Worm (Caenorhabditis elegans) whole organism, L3 larva: ENCODE data around the gene C05E4.7.
A peak's percentile ranks its signal among the peaks of the same experiment; 100 is the strongest.

Experiments
- R02D3.7 ChIP-seq: fragments of 150-350 bp; optimal IDR thresholded peaks from 2 replicates; lab custom pipeline; 2014; ENCODE audit warnings: missing biosample characterization, missing genetic modification characterization
- ZK546.5 ChIP-seq: sonication (generic microtip); optimal IDR thresholded peaks from 2 replicates; lab custom pipeline; 2017; ENCODE audit warnings: missing biosample characterization, missing genetic modification characterization
- ama-1 ChIP-seq: fragments of 150-350 bp; optimal IDR thresholded peaks from 2 replicates; lab custom pipeline; 2018
- ceh-16 ChIP-seq: sonication (generic microtip); optimal IDR thresholded peaks from 2 replicates; lab custom pipeline; 2017; ENCODE audit warnings: missing biosample characterization, missing genetic modification characterization
- ceh-82 ChIP-seq: fragments of 150-350 bp; optimal IDR thresholded peaks from 2 replicates; lab custom pipeline; 2014; ENCODE audit warnings: missing biosample characterization, missing genetic modification characterization
- ceh-9 ChIP-seq: sonication (generic microtip); optimal IDR thresholded peaks from 2 replicates; lab custom pipeline; 2018; ENCODE audit warnings: missing biosample characterization, missing genetic modification characterization
- egl-5 ChIP-seq: fragments of 150-350 bp; optimal IDR thresholded peaks from 2 replicates; lab custom pipeline; 2017; ENCODE audit warnings: missing biosample characterization, missing genetic modification reagents, missing genetic modification characterization, inconsistent platforms
- elt-1 ChIP-seq: fragments of 150-350 bp; optimal IDR thresholded peaks from 2 replicates; lab custom pipeline; 2014; ENCODE audit warnings: missing biosample characterization, missing genetic modification characterization
- elt-2 ChIP-seq: sonication (generic microtip); optimal IDR thresholded peaks from 2 replicates; lab custom pipeline; 2016; ENCODE audit warnings: missing genetic modification reagents, mild to moderate bottlenecking, missing genetic modification characterization, missing compliant biosample characterization
- elt-3 ChIP-seq, 3 experiments: fragments of 150-350 bp in 1 of 3; sonication (generic microtip) in 2 of 3; optimal IDR thresholded peaks; 2 replicates in 2 of 3; 4 replicates in 1 of 3; lab custom pipeline; 2014 to 2017; ENCODE audit warnings: missing biosample characterization in 3 of 3, missing genetic modification characterization in 3 of 3
- eor-1 ChIP-seq, 2 experiments: fragments of 150-350 bp; optimal IDR thresholded peaks; 2 replicates each; lab custom pipeline; 2014 to 2018; ENCODE audit warnings: missing biosample characterization in 2 of 2, missing genetic modification characterization in 2 of 2
- fkh-2 ChIP-seq: fragments of 150-350 bp; optimal IDR thresholded peaks from 2 replicates; lab custom pipeline; 2014; ENCODE audit warnings: missing biosample characterization, missing genetic modification reagents, missing genetic modification characterization
- fos-1 ChIP-seq: fragments of 150-350 bp; optimal IDR thresholded peaks from 2 replicates; lab custom pipeline; 2014; ENCODE audit warnings: missing biosample characterization, missing genetic modification characterization
- jun-1 ChIP-seq: fragments of 150-350 bp; optimal IDR thresholded peaks from 2 replicates; lab custom pipeline; 2014; ENCODE audit warnings: missing biosample characterization, missing genetic modification reagents, missing genetic modification characterization
- lin-15B ChIP-seq: fragments of 150-350 bp; optimal IDR thresholded peaks from 2 replicates; lab custom pipeline; 2014; ENCODE audit warnings: missing biosample characterization, missing genetic modification characterization
- lin-39 ChIP-seq: fragments of 150-350 bp; optimal IDR thresholded peaks from 2 replicates; lab custom pipeline; 2018; ENCODE audit warnings: missing biosample characterization, missing genetic modification reagents, missing genetic modification characterization
- lsy-12 ChIP-seq: sonication (generic microtip); optimal IDR thresholded peaks from 2 replicates; lab custom pipeline; 2016; ENCODE audit warnings: mild to moderate bottlenecking, missing genetic modification characterization, missing compliant biosample characterization
- mdl-1 ChIP-seq: fragments of 150-350 bp; optimal IDR thresholded peaks from 2 replicates; lab custom pipeline; 2014; ENCODE audit warnings: missing biosample characterization, missing genetic modification characterization
- nfya-1 ChIP-seq: sonication (generic microtip); optimal IDR thresholded peaks from 2 replicates; lab custom pipeline; 2017; ENCODE audit warnings: missing genetic modification characterization, mild to moderate bottlenecking, missing compliant biosample characterization, antibody characterized with exemption, moderate library complexity; ENCODE audit not compliant: insufficient read depth
- nhr-11 ChIP-seq: fragments of 150-350 bp; optimal IDR thresholded peaks from 2 replicates; lab custom pipeline; 2014; ENCODE audit warnings: missing biosample characterization, missing genetic modification characterization
- nhr-23 ChIP-seq: fragments of 150-350 bp; optimal IDR thresholded peaks from 2 replicates; lab custom pipeline; 2014; ENCODE audit warnings: missing biosample characterization, missing genetic modification reagents, missing genetic modification characterization
- nhr-25 ChIP-seq: sonication (generic microtip); optimal IDR thresholded peaks from 2 replicates; lab custom pipeline; 2017; ENCODE audit warnings: missing biosample characterization, missing genetic modification characterization
- nhr-28 ChIP-seq: fragments of 150-350 bp; optimal IDR thresholded peaks from 2 replicates; lab custom pipeline; 2014; ENCODE audit warnings: missing biosample characterization, missing genetic modification characterization
- nhr-43 ChIP-seq: sonication (generic microtip); optimal IDR thresholded peaks from 2 replicates; lab custom pipeline; 2016; ENCODE audit warnings: mild to moderate bottlenecking, missing genetic modification characterization, missing compliant biosample characterization; ENCODE audit not compliant: poor library complexity, severe bottlenecking
- nhr-67 ChIP-seq: fragments of 150-350 bp; optimal IDR thresholded peaks from 2 replicates; lab custom pipeline; 2014; ENCODE audit warnings: missing biosample characterization, missing genetic modification characterization
- nhr-77 ChIP-seq: fragments of 150-350 bp; optimal IDR thresholded peaks from 2 replicates; lab custom pipeline; 2014; ENCODE audit warnings: missing biosample characterization, missing genetic modification characterization
- pha-4 ChIP-seq: fragments of 150-350 bp; optimal IDR thresholded peaks from 2 replicates; lab custom pipeline; 2014; ENCODE audit warnings: missing biosample characterization, missing genetic modification reagents, missing genetic modification characterization
- pqm-1 ChIP-seq: fragments of 150-350 bp; optimal IDR thresholded peaks from 2 replicates; lab custom pipeline; 2017; ENCODE audit warnings: missing biosample characterization, missing genetic modification characterization, inconsistent platforms
- sea-2 ChIP-seq: fragments of 150-350 bp; sonication (generic microtip); optimal IDR thresholded peaks from 4 replicates; lab custom pipeline; 2014; ENCODE audit warnings: missing biosample characterization, missing genetic modification reagents, missing genetic modification characterization
- snpc-4 ChIP-seq: fragments of 150-350 bp; optimal IDR thresholded peaks from 2 replicates; lab custom pipeline; 2014; ENCODE audit warnings: missing biosample characterization, missing genetic modification characterization
- tbx-2 ChIP-seq: sonication (generic microtip); optimal IDR thresholded peaks from 2 replicates; lab custom pipeline; 2016; ENCODE audit warnings: mild to moderate bottlenecking, missing genetic modification characterization, missing compliant biosample characterization
- zag-1 ChIP-seq: fragments of 150-350 bp; optimal IDR thresholded peaks from 2 replicates; lab custom pipeline; 2014; ENCODE audit warnings: missing biosample characterization, missing genetic modification characterization
- ztf-11 ChIP-seq: fragments of 150-350 bp; optimal IDR thresholded peaks from 2 replicates; lab custom pipeline; 2014; ENCODE audit warnings: missing biosample characterization, missing genetic modification characterization

The C05E4.7 gene

DNA sequence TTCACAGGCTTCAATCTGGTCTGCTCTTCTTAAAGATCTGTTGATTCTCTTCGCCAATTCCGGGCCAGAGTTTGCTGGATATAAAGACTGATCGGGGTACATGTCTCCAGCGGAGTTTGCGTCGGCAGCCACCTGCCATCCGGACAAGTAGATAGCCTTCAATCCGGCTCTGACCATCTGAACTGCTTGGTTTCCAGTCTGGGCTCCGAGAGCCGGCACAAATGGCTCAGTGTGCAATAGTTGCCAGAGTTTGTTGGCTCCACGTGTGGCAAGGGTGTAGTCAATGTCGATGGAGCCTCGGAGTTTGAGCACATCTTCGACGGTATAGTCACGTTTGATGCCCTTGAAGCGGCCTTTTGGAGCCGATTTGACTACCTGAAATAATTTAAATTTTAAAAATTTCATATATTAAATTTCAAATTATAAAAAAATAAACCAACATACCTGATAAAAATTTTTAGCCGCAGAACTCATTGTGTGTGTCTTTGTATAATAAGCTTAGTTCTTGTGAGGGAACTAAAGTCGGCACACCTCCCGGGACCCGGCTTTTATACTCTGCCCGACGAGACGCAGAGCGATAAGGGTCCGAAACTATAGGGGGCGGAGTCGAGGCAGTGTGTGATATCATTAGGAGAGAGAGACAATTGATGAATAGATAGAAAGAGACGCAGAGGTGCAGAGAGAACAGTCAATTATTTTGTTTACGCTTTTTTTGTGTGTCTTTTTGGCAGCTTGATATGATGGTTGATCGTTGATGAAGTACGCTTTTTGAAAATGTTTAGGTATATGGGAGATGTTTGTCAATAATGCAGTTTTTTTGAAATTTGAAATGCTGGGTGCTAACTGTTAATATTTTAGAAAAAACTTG, 14.2 kb upstream of the C05E4.7 start, which contains the start of the genes icl-1 and srh-2 (continued):
- no peak for TF ChIP-seq sea-2 (GFP tag; lab: Kevin White, UChicago)
- TF ChIP-seq elt-3 (tag; optimal IDR thresholded peaks at IDR 0.05; lab: Kevin White, UChicago) = no peak
- TF ChIP-seq nhr-25 (tag; lab: Kevin White, UChicago) = peak; percentile 2
- no peak for TF ChIP-seq ceh-16
- peak; percentile 11 for TF ChIP-seq lin-39
- TF ChIP-seq fkh-2 = no peak
- TF ChIP-seq ztf-11 (tag; lab: Kevin White, UChicago) = no peak
- no peak for TF ChIP-seq R02D3.7 (tag; lab: Kevin White, UChicago)
- TF ChIP-seq jun-1 (tag; lab: Kevin White, UChicago) = peak; percentile 43
- peak; percentile 8 for TF ChIP-seq tbx-2
- no peak for TF ChIP-seq ceh-9 (tag; lab: Kevin White, UChicago)
- TF ChIP-seq nhr-67 (tag; lab: Kevin White, UChicago) = no peak
- TF ChIP-seq lin-15B = peak; percentile 28

DNA sequence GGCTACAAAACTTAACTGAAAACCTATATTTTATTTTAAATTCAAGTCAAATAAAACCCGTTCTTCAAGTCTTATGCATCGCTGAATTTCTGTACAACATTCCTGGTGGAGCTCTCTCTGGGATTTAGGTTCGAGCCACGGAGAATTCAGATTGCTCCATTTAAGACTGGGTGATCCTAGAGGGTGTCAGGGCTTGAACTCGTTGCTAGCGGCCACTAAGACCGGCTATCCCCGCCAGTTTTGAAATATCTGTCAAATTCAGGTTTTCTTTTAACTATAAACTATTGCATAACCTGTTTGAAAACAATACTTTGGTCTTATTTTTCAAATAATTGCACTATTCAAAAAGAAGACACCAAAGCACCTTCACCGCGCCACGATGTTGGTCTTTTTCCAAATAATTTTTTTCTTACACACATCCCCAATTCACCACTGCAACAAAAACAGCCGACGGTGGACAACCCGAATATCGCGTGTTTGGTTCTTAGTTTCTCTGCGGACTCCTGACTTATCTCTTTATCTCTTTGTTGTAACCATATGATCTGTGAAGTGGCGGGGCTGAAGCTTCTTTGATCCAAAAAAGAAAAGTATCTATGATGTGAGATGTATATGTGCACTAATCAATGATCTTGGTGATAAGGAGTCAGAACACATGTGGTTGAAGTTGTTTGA, 13.0 kb upstream of the C05E4.7 start:
- peak; percentile 7 for TF ChIP-seq lsy-12 (tag; lab: Kevin White, UChicago)
- peak; percentile 31 for TF ChIP-seq egl-5 (tag; lab: Kevin White, UChicago)
- peak; percentile 77 for TF ChIP-seq elt-2
- no peak for TF ChIP-seq elt-3 (tag; optimal IDR thresholded peaks at IDR 0.05; lab: Kevin White, UChicago)
- peak; percentile 50 for TF ChIP-seq ama-1
- no peak for TF ChIP-seq ceh-16
- no peak for TF ChIP-seq nhr-67 (tag; lab: Kevin White, UChicago)
- peak; percentile 57 for TF ChIP-seq nhr-43 (tag; lab: Kevin White, UChicago)
- TF ChIP-seq zag-1 (tag; lab: Kevin White, UChicago) = no peak
- peak; percentile 49 for TF ChIP-seq nfya-1
- TF ChIP-seq pha-4 (tag; lab: Kevin White, UChicago) = peak; percentile 53
- peak; percentile 5 for TF ChIP-seq snpc-4 (tag; lab: Kevin White, UChicago)
- peak; percentile 65 for TF ChIP-seq pqm-1 (tag; lab: Kevin White, UChicago)
- TF ChIP-seq nhr-23 (tag; lab: Kevin White, UChicago) = peak; percentile 19
- TF ChIP-seq nhr-25 (tag; lab: Kevin White, UChicago) = peak; percentile 46
- peak; percentile 38 for TF ChIP-seq mdl-1

DNA sequence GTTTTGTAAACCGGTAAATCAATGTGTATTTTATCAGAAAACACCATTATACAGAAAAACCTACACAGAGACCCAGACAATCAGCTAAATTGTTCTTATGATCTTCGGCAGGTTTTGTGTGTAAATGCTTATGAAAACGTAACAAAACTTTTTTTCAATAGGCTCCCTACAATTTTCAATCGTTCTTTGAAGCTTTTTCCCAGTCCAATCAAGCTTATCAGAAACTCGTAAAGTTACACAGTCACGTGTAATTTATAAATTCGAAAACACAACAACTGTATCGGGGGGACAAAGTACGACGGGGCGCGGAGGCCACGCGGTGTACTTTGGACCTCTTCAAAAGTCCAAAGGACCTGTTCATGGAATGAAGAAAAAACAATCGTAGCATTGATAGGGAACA, 11.7 kb upstream of the C05E4.7 start:
- TF ChIP-seq elt-3 (tag; optimal IDR thresholded peaks at IDR 0.05; lab: Kevin White, UChicago) (no peak), jun-1 (tag; lab: Kevin White, UChicago) (peak; percentile 67), elt-2 (peak; percentile 92), pha-4 (tag; lab: Kevin White, UChicago) (peak; percentile 86), nhr-67 (tag; lab: Kevin White, UChicago) (no peak), nfya-1 (peak; percentile 49), eor-1 (tag; optimal IDR thresholded peaks at IDR 0.05; lab: Kevin White, UChicago) (no peak), ceh-82 (tag; lab: Kevin White, UChicago) (no peak), nhr-25 (tag; lab: Kevin White, UChicago) (peak; percentile 16), elt-1 (tag; lab: Kevin White, UChicago) (no peak), ztf-11 (tag; lab: Kevin White, UChicago) (no peak), lsy-12 (tag; lab: Kevin White, UChicago) (peak; percentile 44), nhr-43 (tag; lab: Kevin White, UChicago) (peak; percentile 85), ZK546.5 (tag; lab: Kevin White, UChicago) (no peak), nhr-28 (tag; lab: Kevin White, UChicago) (no peak), nhr-77 (tag; lab: Kevin White, UChicago) (no peak), R02D3.7 (tag; lab: Kevin White, UChicago) (no peak), nhr-11 (tag; lab: Kevin White, UChicago) (no peak), pqm-1 (tag; lab: Kevin White, UChicago) (peak; percentile 87), lin-39 (no peak), fos-1 (tag; lab: Kevin White, UChicago) (no peak), ama-1 (peak; percentile 87)
